Worm (Caenorhabditis elegans): Measurements from ENCODE around the gene M02D8.5.

DNA sequence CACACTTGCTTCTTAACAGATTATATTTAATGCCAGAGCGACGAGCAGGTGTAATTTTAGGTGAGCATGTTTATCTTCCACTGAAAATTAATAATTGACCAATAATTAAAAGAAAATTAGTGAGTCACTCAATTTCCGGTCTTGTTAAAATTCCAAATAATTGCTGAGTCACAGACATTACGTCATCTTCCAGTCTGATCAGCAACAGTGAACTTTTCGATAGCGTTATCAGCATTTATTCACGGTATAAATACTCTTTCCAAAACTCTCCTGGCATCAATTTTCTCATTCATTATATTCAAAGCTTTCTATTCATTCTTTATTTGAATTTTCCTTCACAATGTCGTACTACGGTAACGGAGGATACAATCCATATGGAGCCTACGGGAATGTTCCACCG is 52.0 kb downstream of the M02D8.5 start, which contains the start of gene kreg-1:
- TF ChIP-seq Y55F3AM.14 (GFP tag; optimal IDR thresholded peaks at IDR 0.05) = no peak
- no peak for TF ChIP-seq elt-3 (tag; optimal IDR thresholded peaks at IDR 0.05)
- no peak for TF ChIP-seq lsy-2 (tag; optimal IDR thresholded peaks at IDR 0.05)
- TF ChIP-seq R02D3.7 (tag; optimal IDR thresholded peaks at IDR 0.05) = no peak
- TF ChIP-seq nhr-11 (tag; optimal IDR thresholded peaks at IDR 0.05) = no peak
